Fruit fly (Drosophila melanogaster): ENCODE measurements around the gene side-II.
A peak's percentile ranks its signal among the peaks of the same experiment; 100 is the strongest.
"Not testable (repeated sequence)": the region's sequence is repeated elsewhere in the genome, so short reads cannot be mapped to it uniquely, and the experiment has no call there.

The side-II gene

dm6 chr2L:14994834-14995506 lies 22.9 kb upstream of the side-II start (continued):
- TF ChIP-seq ss (GFP tag; optimal IDR thresholded peaks at IDR 0.05) (peak in 1 of 2 experiments; percentile 60), CG34406 (GFP tag; optimal IDR thresholded peaks at IDR 0.05) (peak; percentile 70), fd85E (GFP tag; optimal IDR thresholded peaks at IDR 0.05) (no peak), svp (GFP tag) (peak; percentile 81), CG11902 (GFP tag; optimal IDR thresholded peaks at IDR 0.05) (peak; percentile 33), CG3032 (tag; optimal IDR thresholded peaks at IDR 0.05) (peak; percentile 51), vri (GFP tag; optimal IDR thresholded peaks at IDR 0.05) (no peak), net (GFP tag; optimal IDR thresholded peaks at IDR 0.05) (peak; percentile 66), CG16779 (tag; optimal IDR thresholded peaks at IDR 0.05) (no peak), Met (GFP tag; optimal IDR thresholded peaks at IDR 0.05) (no peak), CG8632 (GFP tag; optimal IDR thresholded peaks at IDR 0.05) (peak; percentile 75), CG11294 (GFP tag; IDR thresholded peaks at IDR 0.05) (peak; percentile 8; the same call in 1 of the 2 replicates), Eip93F (GFP tag; optimal IDR thresholded peaks at IDR 0.05) (no peak), salr (GFP tag; optimal IDR thresholded peaks at IDR 0.05) (peak in 1 of 2 experiments; percentile 80), Sox14 (GFP tag; optimal IDR thresholded peaks at IDR 0.05) (peak; percentile 4), fd59A (GFP tag; optimal IDR thresholded peaks at IDR 0.05) (peak; percentile 72), CG6792 (GFP tag; optimal IDR thresholded peaks at IDR 0.05) (peak; percentile 51), CG6163 (GFP tag; IDR thresholded peaks at IDR 0.05) (no peak)

- TF ChIP-seq CG1621 (tag; optimal IDR thresholded peaks at IDR 0.05) (no peak), vri (GFP tag; optimal IDR thresholded peaks at IDR 0.05) (no peak), CG9139 (GFP tag; optimal IDR thresholded peaks at IDR 0.05) (no peak), fkh (GFP tag; optimal IDR thresholded peaks at IDR 0.05) (no peak), CG3032 (tag; optimal IDR thresholded peaks at IDR 0.05) (no peak), CG10631 (GFP tag; optimal IDR thresholded peaks at IDR 0.05) (no peak)
These were observed 20.8 kb upstream of the side-II start for dm6 chr2L:14992889-14993288.

DNA sequence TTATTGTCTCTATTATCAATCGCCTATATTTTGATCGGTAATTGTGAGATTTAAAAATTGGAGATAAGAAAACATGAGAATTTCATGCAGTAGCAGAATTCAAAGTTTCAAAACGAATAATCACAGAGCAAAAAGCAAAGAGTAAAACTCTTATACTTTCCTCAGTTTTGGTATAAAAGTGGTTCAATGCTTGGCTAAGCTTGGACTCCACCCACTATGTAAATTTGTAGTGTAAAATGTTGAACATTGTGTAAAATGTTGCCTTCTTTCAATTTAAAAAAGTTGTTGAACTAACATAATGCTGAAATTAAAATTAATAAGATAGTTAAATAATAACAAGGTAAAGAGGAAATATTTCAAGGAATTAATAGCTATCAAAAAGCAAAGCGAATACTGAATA lies 736 bp upstream of the side-II start:
- TF ChIP-seq Gug (GFP tag; IDR thresholded peaks at IDR 0.05) = no peak
- no peak for TF ChIP-seq CG6792 (GFP tag; optimal IDR thresholded peaks at IDR 0.05)
- no peak for TF ChIP-seq CG8319 (GFP tag; optimal IDR thresholded peaks at IDR 0.05)
- no peak for TF ChIP-seq Ets96B (tag; optimal IDR thresholded peaks at IDR 0.05)
- no peak for TF ChIP-seq fd59A (GFP tag; optimal IDR thresholded peaks at IDR 0.05)
- TF ChIP-seq esn (GFP tag; optimal IDR thresholded peaks at IDR 0.05) = no peak

- no peak for TF ChIP-seq CG15336 (GFP tag; IDR thresholded peaks at IDR 0.05)
- TF ChIP-seq svp (GFP tag) = peak; percentile 46
These were observed 47.8 kb downstream of the side-II start, which contains the start of gene CG3491 for dm6 chr2L:14924290-14924689. Gene CG3491 (plus strand): TSS chr2L:14924590.

- peak; percentile 4 for TF ChIP-seq svp (GFP tag)
- TF ChIP-seq CG6163 (GFP tag; IDR thresholded peaks at IDR 0.05) = no peak
These were observed 84.6 kb downstream of the side-II start for dm6 chr2L:14887530-14887929.

DNA sequence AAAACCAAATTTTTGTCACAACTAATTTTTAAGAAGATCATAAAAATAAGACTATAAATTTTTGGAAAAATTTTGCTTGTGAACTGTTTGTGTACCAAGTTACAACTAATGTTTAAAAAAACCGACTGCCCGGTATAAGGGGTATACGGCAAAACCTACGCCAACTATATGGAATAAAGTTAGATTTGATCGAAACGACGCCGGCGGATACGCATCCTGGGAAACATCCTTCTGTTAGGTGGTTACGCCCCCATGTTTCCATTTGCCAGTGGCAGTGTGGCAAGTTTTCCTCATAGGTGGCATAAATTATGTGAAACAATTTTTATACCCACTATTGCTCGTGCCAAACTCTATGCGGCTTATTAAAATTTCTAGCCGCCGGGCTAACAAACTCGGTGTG lies 88.5 kb downstream of the side-II start, which contains the start of gene ProtB:
ProtB (minus strand) TSS at position 101 of the 400 bp plus-strand sequence.
- not testable (repeated sequence) for TF ChIP-seq CG9139, CG8319, CG6792 (GFP tag; optimal IDR thresholded peaks at IDR 0.05)

DNA sequence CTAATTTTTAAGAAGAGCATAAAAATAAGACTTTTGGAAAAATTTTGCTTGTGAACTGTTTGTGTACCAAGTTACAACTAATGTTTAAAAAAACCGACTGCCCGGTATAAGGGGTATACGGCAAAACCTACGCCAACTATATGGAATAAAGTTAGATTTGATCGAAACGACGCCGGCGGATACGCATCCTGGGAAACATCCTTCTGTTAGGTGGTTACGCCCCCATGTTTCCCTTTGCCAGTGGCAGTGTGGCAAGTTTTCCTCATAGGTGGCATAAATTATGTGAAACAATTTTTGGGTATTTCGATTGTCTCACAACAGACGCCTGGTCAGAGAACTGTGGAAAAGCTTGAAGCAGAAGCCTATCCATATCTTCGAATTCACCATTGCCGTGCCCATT lies 90.5 kb downstream of the side-II start, which contains the start of gene ProtA:
ProtA (minus strand) TSS at position 101 of the 400 bp plus-strand sequence.
- not testable (repeated sequence) for TF ChIP-seq CG6808, CG8319, Hr38 (GFP tag; optimal IDR thresholded peaks at IDR 0.05)

Measured in whole organism, prepupa.